Fruit fly (Drosophila melanogaster) ovary, adult (tissue): ENCODE results near the gene D19B.
A peak's percentile ranks its signal among the peaks of the same experiment; 100 is the strongest.

Source experiments
- CG17801 ChIP-seq: fragments of 200-800 bp; optimal IDR thresholded peaks from 2 replicates; lab custom pipeline; 2019; ENCODE audit warnings: missing biosample characterization, mild to moderate bottlenecking, missing genetic modification characterization, moderate library complexity; ENCODE audit not compliant: partially characterized antibody

The D19B gene

DNA sequence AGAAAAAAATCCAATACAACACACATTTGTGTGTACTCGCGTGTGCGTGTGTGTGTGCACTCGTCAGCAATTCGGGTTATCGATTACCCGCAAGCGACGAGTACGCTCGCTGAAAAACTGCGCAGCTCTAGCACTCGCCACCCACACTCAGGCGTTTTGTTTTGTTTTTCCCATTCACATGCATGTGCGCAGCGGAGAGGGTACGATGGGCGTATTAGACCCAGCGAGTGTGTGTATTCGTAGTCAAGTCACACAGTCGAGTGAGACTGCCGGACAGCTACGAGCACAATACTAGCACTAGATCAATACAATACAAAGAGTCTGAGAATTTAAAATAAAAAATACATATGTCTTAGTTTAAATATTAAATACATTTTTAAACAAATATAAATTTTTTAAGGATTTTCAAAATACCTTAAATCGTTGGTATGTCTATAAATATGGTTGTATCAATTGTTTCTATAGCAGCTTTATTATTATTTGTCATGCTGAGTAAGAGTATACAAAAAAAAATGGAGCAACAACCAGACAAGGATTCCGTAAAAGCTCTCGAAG, at the start of gene D19B, which contains the start of gene CG43293:
Gene D19B, minus strand, starts transcription at position 37 of the 555 bp plus-strand sequence.
Gene CG43293, plus strand, starts transcription at position 306 of the 555 bp plus-strand sequence.
- TF ChIP-seq CG17801: peak; percentile 69

DNA sequence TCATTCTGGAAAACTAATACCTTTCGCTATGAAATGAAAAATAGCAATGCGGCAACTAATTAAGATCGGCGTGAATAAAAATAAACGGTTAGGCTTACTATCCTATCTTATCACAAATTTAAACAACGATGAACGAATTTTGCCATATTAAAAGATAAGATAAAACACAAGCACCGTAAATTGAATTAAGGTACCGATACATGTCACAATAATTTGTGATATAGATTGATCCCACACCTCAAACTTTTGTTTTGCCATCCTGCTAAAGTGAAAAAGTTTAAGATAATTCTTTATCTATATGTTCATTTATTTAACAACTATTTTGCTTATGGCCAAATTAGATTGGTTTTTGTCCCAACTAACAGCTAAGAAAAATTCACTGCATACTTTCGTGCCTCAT, 49.3 kb upstream of the D19B start, which contains the start of gene CG42714:
Gene CG42714, minus strand, starts transcription at position 22 of the 400 bp plus-strand sequence.
- no peak for TF ChIP-seq CG17801

DNA sequence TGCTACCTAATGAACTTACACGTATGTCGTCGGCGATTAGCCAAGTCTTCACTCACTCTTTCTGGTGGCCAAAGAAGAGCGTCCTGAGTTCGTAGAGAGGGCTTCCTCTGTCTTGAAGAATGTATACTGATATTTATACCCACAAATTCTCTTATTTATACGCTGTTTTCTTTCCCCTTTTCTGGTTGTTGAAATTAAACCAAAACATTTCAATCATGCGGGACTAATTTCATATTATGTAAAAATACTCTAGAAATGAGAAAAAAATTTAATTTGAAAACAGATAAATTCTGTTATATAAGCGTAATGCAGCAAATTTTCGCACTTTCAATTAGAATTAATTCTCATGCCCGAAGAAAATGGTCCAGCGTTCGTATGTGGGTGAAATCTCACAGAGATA, 48.6 kb upstream of the D19B start, which contains the start of gene BG642312:
Gene BG642312, minus strand, starts transcription at position 101 of the 400 bp plus-strand sequence.
- no peak for TF ChIP-seq CG17801

DNA sequence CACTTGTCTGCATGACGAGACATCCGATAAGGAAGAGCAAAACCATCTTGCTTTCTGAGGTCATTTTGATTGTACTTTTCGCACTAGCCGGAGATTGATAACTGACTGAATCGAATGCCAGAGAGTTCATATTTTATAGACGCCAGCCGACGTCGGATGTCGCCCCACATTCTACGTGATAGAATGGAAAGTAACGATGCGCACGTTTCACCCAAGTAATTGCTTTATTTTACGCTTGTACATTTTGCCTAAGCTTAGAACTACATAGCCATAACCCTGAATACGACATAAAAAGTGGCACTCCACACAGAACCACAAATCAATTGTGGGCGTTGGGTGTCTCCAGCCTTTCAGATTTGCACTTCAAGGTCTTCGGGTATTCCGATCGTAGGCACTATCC, 47.5 kb upstream of the D19B start, which contains the start of gene CG13299:
Gene CG13299, minus strand, starts transcription at position 101 of the 400 bp plus-strand sequence.
- no peak for TF ChIP-seq CG17801

DNA sequence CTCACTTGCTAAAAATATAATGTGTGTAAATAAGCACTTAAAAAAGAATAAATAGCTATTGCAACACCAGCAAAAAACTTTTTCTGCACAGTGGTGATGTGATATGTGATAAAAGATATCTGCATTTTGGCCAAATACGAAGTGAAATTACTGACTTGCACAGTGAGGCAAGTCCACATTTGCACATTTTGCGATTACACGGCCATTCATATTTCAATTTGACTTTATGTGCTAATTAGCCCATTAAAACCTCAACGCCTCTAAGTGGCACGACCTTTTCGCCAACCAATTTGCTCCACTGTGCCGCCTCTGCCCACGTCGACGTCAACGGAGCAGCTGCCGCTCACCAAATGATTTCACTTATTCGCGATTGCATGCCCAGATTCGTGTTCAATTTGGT, 35.5 kb upstream of the D19B start, which contains the start of gene CG33946:
Gene CG33946, plus strand, starts transcription at position 392 of the 400 bp plus-strand sequence.
- TF ChIP-seq CG17801: peak; percentile 58

DNA sequence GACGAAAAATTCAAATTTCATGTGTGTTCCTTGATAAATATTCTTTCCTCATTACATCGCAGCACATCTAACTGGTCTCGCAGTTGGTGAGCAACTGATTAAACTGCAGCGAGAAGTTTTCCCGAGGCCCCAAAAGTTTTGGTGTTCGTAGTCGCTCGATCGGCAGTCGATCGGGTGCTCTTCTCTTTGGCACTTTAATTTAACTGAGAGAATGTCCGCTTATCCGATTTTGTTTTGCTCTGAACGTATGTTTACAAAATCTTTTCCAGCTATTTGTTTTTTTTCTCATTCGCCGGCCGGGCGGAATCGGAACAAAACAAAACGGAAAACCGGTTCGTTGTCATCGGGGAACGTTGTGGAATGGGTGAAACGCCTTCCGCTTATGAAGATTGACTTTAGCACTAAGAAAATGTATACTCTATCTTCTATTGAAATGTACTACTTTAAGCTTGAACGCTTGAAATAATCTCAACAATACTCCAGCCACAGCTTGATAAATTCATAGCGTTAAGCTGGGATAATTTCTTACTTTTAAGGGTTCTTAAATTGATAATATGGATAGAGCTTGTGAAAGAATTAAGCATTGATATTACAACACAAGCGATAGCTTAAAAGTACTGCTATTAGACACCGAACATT, 33.9 kb upstream of the D19B start:
- TF ChIP-seq CG17801: no peak

DNA sequence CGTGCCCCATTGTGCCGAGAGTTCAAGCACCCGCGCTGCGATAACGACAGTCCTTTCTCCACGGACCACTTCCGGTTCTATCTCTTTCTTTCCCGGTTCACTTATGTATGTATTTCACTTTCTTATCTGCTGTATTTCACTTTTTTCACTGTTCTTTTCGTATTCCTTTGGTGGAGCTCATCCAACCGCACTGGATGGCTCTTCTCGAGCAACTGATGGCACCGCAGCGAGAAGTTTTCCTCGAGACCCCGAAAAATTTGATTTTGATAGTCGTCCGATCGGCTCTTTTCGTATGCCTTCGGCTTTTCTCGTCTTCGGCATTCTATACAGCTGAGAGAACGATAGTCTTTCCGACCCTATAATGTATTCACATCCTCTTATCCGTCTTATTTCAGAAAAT, 33.1 kb upstream of the D19B start, which contains the start of gene LanA:
Gene LanA, minus strand, starts transcription at position 217 of the 400 bp plus-strand sequence.
- TF ChIP-seq CG17801: no peak

DNA sequence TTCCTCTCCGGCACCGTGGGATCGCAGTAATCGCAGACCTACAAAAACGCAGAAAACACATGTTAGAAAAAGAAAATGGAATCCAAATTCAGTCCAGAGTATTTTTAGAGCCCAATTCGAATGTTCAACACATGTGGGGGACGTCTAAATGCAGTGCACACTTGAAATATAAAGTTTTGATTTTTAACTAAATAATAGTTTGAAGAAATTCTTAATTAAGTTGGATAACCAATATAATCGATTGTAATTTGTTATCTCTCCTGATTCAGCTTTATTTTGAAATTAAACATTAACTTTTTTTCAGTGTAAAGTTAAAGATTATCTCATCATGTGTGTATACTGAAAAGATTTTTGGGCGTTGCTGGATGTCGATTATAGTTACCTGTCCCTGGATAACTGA, 32.5 kb upstream of the D19B start:
- TF ChIP-seq CG17801: no peak

DNA sequence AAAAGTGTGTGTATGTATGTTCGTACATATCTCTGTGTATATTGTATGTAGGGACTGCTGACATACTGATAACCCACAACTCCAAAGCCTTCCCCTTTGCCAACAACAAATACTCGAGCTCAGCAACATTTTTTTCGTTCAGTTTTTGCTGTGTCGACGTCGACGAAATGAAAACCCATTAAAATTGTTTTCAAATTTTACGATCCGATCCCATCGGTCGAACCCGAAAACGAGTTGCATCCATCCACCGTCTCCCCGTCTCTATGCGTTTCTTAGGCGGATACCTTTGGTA, 32.0 kb upstream of the D19B start:
- no peak for TF ChIP-seq CG17801

DNA sequence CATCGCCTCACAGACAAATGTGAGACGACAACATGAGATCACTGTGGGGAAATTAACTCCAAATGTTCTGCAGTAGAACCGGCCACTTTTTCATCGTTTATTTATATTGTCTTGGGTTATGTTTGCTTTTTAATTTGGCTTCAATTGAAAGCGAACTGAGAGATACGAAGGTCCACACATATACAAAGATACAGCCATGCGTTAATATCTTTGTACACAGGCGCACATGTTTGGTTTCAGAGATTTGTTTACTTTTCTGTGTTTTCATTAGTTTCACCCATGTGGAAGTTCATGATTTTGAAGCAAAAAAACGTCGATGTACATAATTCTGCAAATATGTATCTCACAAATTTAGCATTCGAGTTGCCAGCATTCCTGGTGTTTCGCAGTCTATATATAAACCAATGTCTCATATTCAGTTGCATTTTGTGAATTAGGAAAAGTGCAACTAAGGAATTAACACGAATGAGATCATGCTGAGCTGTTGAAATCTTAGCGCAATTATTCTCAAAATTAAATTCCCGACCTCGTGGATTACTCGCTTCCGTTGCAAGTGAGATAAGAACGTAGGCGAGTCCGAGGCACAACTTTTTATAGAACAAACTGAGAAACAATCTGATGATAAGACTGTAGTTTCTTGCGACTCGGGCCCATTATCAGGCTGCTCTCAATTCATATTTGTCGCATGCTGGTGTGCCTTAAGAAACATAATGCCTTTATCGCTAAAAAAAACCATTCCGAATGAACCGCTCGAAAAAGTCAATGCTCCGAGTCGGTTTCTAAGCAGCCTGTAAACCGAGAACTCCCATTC, 31.5 kb upstream of the D19B start:
- no peak for TF ChIP-seq CG17801

DNA sequence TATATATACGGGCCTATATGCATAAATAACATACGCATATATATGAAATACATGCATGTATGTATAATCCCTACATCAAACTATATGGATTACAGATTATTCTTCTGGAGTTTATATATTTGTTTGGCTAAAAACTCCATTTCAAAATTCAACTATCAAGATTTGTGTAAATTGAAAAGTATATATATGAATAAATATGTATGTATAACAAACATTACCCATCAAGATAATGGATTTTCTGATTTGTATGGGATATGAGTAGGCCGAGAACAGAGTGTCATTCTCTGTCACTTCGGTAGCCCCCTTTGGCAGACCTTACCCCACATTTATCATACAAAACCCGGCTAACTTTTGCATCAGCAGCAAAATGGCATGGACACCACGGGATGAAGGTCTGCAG, 15.5 kb upstream of the D19B start, which contains the start of gene CG8219:
Gene CG8219, plus strand, starts transcription at position 301 of the 400 bp plus-strand sequence.
- no peak for TF ChIP-seq CG17801

DNA sequence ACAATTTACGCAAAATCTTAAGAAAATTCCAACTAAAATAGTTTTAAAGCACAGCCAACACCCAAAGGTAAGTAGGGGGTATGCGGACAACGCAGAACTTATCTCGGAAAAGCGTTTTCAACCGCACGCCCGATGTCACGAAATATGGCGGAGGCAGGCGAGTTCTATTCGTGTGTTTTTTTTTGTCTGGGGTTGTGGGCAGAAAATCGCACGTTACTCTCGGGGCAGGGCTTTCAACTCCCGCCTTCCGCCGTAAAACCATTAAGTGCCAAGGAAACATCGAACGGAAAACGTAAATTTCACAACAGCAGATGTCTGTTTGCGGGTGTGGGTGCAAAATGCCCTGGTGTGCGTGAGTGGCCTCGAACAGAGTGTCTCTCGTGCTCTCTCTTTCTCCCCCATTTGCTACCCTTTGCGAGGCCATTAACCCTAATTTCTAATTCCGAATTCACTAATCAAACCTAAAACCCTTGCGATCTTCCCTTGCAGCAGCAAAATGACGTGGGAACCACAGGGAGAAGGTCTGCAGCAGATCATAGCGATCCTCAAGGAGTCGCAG, 8.9 kb upstream of the D19B start:
- no peak for TF ChIP-seq CG17801

DNA sequence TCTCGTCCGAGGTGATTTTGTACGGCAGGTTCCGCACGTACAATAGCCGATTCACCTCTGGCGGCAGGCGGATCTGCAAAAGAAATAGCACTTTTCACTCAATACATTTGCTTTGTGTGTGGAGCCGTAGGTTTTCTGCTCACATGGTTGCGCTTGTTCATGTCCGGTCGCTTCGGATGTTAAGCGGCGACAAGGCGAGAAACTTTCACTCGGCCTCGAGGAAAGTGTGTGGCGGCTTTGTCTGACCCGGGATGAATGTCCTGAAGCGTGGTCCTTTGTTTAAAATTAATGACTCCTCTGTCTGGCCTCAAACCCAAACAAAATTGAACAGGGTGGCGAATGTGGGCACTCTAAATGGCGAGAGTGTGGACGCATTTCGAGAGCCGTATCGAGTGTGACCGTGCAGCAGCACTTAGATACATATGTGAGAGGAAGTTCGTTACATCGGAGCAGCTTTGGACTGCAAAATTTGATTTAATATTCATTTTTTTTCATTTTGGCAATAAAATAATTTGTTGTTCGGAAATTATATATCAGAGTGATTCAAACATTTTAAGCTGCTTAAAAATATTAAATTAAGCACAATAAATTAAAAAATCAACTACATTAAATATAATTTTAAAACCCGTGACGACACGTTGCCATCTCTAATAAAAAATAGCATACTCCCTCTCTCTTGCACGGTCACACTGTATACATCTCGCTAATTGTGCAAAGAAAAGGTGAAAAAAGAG, 8.3 kb upstream of the D19B start, which contains the start of the genes Sf3b6 and Tnpo:
Gene Sf3b6, minus strand, starts transcription at position 358 of the 734 bp plus-strand sequence.
Gene Tnpo, plus strand, starts transcription at position 659 of the 734 bp plus-strand sequence.
- TF ChIP-seq CG17801: peak; percentile 77

DNA sequence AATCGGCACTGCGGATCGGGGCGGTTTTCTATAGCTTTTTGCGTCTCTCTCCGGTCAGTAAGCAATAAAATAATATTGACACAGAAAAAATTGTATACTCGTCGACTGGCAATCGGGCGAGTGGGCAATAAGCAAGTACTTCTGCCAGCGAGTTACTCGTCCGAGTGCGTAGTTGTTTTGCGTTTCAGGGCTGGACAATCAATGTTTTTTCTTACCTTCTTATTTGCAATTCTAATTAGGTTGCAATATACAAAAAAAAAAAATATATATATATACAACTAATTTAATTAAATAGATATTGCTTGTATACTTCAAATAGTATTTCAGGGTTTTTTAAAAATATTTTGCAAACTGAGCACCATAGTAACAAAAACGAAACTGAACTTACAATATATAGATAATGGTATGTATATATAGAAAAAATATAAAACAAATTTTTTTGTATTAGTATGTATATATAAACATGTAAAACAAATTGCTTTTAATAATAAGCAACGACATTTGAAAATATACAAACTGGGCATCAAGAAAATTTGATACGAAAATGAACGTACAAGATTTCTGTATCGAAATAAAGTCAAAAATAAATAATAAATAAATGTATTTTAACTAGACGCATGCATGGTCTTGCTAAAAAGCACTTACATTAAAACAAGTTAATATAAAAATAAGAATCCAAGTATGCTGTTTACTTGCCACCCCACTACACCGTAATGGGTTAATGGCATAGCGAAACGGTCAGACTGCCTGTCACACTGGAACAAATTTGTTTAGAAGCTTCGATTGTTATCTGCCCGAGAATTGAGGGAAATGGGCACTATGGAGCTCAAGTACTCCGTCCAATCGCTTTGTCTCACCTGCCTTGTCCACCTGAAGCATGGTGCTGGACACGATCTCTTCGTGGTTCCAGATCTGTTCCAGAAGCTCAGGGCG, 4.5 kb upstream of the D19B start, which contains the start of the genes D19A and CG7386:
Gene D19A, minus strand, starts transcription at position 129 of the 933 bp plus-strand sequence.
Gene CG7386, plus strand, starts transcription at position 751 of the 933 bp plus-strand sequence.
- TF ChIP-seq CG17801: peak; percentile 63

DNA sequence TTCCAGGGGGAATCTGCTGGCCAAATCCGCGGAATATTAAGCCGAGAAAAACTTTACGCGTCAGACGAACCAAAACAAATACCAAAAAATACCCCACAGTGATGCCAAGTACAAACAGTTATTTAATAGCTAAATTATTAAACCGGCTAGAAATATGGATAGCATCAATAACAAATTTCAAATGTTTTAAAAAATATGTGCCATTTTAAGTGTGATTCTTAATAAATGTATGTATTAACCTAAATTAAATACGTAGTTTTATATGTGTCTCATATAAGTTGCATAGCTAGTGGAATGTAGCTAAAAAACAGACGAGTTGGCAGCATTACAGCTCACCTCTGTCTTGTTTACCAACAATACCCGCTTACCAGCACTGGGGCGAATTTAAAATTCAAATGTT, 2.9 kb downstream of the D19B start, which contains the start of gene CG10274:
Gene CG10274, minus strand, starts transcription at position 54 of the 400 bp plus-strand sequence.
- peak; percentile 61 for TF ChIP-seq CG17801
